Worm (Caenorhabditis elegans): ENCODE results near the gene C34E10.12.

The C34E10.12 gene

DNA sequence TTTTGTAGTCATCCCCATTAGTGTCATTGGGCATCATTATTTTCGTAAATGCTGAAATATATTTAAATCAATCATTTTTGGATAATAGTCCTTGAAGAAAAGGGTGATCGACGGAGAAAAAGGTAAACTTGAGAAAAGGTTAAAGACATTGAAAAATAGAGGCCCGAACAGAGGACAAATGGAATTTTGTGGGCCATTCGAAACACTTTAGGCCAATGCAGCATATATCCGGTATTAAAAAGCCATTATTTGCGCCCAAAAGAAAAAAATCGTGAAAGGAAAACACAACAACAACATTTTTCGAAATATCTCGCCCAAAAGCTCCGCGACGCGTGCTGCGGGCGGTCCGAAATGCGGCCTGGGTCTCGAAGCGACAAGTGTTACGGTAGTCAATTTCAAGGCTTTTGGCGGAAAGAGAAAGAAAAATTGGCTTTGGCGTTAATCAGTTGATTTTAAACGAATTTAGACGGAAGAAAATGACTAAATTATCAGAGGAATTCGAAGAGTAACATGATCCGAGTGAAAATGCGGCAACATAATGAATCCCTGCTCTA is 20.7 kb downstream of the C34E10.12 start, which contains the start of gene morc-1:
morc-1 (minus strand) TSS at position 51 of the 554 bp plus-strand sequence.
- TF ChIP-seq unc-62 (GFP tag; optimal IDR thresholded peaks at IDR 0.05) = no peak

DNA sequence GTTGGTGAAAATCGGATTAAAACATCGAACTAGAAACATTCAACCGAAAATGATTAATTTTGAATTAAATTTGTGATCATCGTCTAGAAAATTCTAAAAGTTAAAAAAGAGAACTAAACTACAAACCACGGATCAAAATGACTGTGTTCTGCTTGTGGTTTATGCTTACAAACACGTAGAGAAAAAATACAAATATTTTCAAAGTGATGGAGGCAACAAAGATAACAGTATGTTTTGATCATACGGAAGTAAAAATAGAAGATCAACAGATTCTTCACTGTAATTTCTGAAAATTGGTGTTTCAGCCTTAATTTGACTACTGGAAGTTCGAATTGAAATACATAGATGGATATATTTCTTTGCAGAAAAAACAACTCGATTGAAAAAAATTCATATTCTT is 24.4 kb downstream of the C34E10.12 start:
- no peak for TF ChIP-seq unc-62 (GFP tag; optimal IDR thresholded peaks at IDR 0.05)

DNA sequence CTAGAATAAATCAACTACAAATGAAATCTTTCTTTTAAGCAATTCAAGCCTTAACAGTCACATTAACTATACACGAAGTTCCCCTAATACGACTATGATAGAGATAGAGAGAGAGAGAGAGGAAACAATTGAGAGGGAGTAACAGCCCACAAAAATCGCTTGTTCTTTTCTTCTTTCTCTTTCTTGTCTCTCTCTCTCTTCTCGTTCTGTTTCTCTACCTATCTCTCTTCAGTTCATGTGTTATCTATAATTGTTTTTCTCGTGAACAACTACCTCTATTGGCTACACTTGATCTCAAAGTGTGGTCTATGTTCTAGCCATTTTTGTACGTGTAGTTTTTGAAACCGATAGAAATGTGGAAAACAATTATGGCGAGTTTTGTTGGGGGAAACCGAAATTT is 25.0 kb downstream of the C34E10.12 start:
- TF ChIP-seq unc-62 (GFP tag; optimal IDR thresholded peaks at IDR 0.05) = no peak

DNA sequence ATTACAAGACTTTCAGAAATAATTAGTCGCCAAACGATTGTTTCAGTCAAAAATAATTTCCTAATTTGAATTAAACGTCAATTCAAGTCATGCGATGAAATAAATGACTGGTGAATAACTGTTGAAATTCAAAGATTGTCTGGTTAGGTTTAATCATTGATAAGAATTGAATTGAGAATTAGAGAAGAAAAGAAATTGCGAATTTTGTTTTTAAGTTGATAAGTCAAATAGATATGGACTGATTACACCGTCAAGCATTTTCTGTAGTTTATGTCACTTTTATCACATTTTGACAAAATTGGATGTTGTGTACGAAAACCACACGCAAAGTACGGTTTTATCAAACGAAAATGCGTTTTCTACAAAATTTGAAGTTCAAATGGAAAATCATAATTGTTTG is 26.4 kb downstream of the C34E10.12 start:
- TF ChIP-seq unc-62 (GFP tag; optimal IDR thresholded peaks at IDR 0.05) = no peak

DNA sequence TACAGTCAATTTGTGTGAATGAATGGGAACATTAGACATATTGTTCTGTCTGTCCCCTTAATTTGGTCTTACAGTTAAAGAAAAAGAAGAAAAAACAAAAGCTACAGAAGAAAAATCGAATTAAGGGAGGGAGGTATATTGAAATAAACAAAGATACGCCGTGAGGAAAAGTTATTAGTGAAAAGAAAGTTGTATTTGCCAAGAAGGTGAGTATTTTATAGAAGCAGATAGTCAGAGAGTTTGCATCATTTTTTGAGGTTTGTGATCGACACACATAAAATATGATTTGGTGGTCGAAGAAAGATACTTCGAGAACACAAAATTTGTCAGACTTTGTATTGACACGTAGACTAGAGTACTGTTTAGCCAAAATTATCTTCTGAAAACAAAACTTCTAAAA is 27.3 kb downstream of the C34E10.12 start:
- TF ChIP-seq unc-62 (GFP tag; optimal IDR thresholded peaks at IDR 0.05) = no peak

DNA sequence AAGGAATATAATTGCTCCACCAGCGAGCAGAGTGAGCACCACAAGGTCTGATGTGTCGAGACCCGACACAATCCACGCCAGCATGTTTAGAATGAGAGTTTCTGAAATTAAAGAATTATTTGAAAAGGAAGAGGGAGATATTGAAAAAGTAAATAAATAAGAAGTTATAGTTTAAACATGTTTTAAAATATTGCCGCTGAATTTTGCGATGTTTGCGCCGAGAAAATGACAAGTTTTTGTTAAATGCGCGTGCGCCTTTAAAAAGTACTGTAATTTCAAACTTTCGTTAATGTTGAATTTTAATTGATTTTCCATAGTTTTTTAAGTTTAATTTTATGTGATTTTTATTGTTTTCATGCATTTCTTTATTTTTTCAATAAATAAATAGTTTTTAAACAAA is 28.1 kb downstream of the C34E10.12 start, which contains the start of gene emb-8:
emb-8 (minus strand) TSS at position 101 of the 400 bp plus-strand sequence.
- no peak for TF ChIP-seq unc-62 (GFP tag; optimal IDR thresholded peaks at IDR 0.05)

DNA sequence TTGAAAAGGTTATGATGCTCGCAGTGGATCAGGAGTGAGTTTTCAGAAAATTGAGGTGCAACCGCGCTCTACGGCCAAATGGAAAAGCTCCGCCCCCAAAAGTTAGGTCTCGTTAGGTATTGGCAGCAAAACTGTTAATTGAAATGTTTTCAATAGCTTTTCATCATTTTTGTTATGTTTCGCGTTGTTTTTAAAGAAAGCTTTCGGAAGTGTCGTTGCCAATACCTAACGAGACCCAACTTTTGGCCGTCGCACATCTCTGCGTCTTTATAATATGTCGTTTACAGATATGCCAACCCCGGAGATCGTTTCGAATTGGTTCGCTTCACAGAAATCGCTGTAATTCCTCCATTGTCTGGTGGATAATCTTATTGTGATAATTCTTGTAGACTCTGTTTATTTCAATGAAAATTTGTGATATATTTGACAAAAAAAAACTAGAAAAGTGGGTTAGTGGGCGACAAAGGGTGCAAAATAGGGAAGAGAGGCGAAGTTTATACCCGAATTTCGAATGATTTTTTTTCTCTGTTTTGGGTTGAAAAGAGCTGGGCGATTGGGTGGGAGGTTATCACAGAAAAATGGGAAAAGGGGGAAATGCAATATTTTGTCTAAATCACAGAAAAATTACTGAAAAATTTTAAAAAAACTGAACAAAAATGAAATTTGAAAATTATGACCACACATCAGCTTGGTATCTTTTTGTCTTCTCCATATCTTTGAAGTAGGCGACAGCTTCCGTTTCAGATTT is 31.2 kb downstream of the C34E10.12 start:
- TF ChIP-seq unc-62 (GFP tag; optimal IDR thresholded peaks at IDR 0.05) = no peak

DNA sequence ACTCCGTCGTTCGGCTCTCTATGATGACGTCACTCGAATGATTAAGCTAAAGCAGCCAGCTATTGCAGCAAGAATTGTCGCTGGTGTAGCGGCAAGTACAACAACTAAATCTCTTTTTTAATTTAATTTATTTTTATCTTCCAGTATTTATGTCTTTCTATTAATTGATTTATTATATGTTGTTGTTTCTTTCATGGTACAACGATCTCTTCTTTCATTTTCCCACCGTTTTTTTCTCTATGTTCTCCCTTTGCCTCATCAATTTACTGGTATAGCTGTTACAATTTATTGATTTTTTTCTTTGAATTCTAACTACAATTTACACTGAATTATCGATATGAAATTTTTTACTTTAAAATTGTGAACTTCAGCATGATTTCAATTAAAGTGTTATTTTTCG is 32.0 kb downstream of the C34E10.12 start, which contains the start of gene moc-6:
moc-6 (plus strand) TSS at position 301 of the 400 bp plus-strand sequence.
- TF ChIP-seq unc-62 (GFP tag; optimal IDR thresholded peaks at IDR 0.05) = no peak

DNA sequence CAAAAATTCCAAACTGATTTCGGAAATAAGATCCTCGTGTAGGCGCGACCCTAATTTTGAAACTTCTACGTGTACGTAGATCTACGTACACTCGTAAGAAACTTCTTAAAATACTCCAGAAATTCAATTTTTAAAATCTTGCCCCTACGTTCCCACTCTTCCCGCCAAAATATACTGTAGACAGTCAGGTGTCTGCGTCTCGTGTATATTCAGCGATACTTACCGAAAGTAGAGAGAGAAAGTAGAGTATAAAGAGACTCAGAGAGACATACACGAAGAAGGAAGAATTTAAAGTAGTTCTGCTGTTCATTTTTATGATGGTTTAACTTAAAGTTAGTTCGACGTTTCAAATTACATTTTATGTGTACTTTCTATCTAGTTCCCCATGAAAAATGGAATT is 34.4 kb downstream of the C34E10.12 start:
- no peak for TF ChIP-seq unc-62 (GFP tag; optimal IDR thresholded peaks at IDR 0.05)

DNA sequence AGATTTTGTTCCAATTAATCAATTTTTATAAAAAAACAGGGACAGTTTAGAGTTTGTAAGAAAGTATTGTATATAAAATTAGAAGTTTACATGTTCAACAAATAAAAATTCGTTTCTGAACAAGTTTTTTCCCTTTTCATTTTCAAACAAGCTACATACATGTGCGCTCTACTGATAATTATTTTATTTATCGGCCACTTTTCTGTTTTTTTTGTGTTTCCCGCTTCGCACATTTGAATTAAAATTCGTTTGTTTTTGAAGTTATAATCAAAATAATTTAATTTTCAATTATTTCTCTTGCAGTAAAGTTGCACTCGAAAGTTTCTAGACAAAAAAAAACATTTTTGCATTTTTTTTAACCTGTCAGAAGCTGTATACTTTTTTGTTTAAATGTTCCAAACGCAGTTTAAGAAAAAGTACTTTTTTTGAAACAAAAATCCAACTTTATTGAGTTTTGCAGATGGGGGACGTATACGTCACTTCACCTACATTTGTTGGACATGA is 37.0 kb downstream of the C34E10.12 start, which contains the start of gene hira-1:
hira-1 (plus strand) TSS at position 454 of the 504 bp plus-strand sequence.
- TF ChIP-seq unc-62 (GFP tag; optimal IDR thresholded peaks at IDR 0.05) = no peak

DNA sequence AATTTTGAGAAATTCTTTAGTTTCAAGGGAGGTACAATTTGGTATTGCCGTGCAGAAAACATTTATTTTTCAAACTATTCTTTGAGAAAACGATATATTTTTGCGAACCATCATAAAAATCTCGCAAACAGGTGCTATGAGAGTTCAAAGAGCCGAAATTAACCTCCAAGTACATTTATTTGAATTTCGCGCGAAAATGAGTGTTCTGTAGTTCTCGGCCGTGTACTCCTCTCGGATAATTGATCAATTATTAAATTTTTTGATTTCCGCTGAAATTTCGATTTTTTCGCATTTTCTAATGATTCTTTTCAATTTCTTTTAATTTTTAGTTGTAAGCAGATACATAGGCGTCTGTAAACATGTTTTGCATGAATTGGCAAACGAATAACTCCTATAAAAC is 37.5 kb downstream of the C34E10.12 start:
- TF ChIP-seq unc-62 (GFP tag; optimal IDR thresholded peaks at IDR 0.05) = no peak

DNA sequence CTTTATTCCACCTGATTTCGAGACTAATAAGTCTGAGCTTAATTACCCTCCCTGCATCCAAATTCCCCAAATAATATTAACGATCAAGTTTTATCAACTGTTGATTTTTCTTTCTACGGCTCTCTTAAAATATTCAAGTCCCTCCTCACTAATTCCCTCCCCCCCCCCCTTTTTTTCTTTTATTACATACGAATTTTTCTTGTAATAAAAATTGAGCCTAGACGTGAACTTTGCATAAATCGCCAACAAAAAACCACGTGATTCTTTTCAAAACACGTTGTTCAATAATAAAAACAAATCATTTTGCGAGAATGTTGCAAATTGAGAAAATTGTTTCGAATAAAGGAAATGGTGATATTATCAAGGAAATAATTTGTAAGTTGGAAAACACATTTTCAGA is 39.3 kb downstream of the C34E10.12 start, which contains the start of gene K10D2.8:
K10D2.8 (plus strand) TSS at position 301 of the 400 bp plus-strand sequence.
- no peak for TF ChIP-seq unc-62 (GFP tag; optimal IDR thresholded peaks at IDR 0.05)

DNA sequence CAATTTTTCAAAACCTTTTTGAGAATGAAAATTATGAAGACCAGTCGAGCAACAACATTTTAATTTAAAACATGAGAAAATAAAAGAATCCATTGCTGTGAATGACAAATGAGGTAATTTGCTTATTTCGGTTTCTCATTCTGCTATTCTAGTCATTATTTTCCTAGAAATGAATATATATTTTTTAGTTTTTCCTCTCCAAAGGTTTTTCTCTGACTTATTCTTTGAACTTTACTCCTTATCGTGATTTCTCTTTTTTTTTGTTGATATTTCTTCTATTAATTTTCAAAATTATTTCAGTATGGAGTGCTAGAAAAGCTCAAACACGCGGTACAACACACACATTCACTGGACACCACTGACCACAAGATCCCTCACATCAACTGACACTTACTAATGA is 42.1 kb downstream of the C34E10.12 start, which contains the start of gene pup-2:
pup-2 (plus strand) TSS at position 301 of the 400 bp plus-strand sequence.
- TF ChIP-seq unc-62 (GFP tag; optimal IDR thresholded peaks at IDR 0.05) = no peak

DNA sequence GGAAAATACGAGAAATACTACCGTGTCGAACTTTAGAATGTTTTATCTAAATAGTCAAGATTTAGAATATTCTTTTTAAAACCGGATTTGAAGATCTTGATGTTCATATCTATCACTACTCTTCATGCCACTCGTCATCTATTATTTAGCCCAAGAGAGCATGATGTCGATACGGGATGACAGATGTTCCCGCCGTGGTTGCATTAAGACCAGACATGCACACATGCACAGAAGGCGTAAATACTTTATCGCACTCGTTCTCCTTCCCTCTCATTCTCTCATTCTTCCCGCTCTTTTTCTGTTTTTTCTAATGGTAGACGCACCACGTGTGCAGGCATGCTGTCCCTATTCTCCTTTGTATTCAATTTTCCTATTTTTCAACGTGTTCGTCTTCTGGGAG is 44.3 kb downstream of the C34E10.12 start:
- TF ChIP-seq unc-62 (GFP tag; optimal IDR thresholded peaks at IDR 0.05) = no peak

DNA sequence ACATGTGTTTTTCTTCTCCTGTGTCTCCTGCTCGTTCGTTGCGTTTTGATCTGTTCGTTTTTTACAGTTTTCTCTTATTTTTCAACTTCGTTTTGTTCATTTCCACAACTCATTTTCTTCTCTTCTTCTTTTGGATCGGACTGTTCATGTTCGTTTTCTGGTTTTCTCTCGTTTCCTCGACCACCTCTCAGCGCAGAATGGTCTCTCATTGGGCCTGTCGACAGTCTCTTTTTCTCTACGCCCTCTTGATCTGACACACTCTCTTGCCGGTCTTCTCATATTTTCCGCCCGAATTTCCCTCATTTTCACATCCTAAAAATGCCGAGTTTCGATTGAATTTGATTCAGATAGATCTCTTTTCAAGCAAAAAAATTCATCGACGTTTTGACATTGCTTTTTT is 46.0 kb downstream of the C34E10.12 start:
- TF ChIP-seq unc-62 (GFP tag; optimal IDR thresholded peaks at IDR 0.05) = no peak

DNA sequence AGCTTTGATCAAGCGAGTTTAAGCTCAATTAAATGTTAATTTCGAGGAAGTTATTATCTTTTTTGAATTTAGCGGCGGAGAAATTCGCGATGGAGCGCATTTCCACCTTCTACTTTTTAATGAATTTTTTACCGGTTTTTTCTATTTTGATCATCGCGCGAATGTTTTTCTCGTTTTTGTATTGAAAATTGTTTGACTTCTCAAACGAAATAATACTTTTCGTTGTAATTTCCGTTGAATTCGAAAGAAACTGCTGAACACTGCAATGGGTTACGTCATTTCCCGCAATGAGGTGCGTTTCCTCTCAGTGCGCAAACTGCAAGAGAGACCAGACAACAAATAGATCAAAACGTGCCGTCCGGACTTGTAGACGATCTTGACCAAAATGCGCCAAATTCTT is 46.5 kb downstream of the C34E10.12 start:
- TF ChIP-seq unc-62 (GFP tag; optimal IDR thresholded peaks at IDR 0.05) = no peak

DNA sequence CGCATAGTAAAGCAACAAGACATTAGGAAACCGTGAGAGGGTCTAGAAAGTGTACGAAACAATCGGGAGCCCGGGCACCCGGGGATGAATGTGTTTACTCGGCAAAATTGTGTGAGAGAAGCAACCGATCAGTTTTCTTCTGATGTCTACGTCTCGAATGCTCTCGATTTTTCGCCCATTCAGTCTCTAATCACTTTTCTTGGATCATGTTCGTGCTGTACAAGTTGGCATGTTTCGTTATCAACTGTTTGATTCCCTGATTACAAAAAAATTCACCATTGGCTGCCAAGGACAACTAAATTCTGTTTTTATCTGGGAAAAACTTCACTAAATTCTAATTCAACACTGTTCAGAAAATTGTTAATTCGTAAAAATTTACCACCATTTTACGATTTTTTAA is 47.1 kb downstream of the C34E10.12 start:
- no peak for TF ChIP-seq unc-62 (GFP tag; optimal IDR thresholded peaks at IDR 0.05)

All from whole organism, dauer.